Worm (Caenorhabditis elegans) whole organism, L1 larva: ENCODE data around the gene mdt-19.
A peak's percentile ranks its signal among the peaks of the same experiment; 100 is the strongest.
"Not testable (repeated sequence)": the region's sequence is repeated elsewhere in the genome, so short reads cannot be mapped to it uniquely, and the experiment has no call there.

Experiments used
- C16A3.4 ChIP-seq: fragments of 150-350 bp; optimal IDR thresholded peaks from 2 replicates; lab custom pipeline; 2014; ENCODE audit warnings: missing biosample characterization, missing genetic modification characterization
- F16B12.6 ChIP-seq: fragments of 150-350 bp; optimal IDR thresholded peaks from 2 replicates; lab custom pipeline; 2014; ENCODE audit warnings: missing biosample characterization, missing genetic modification characterization
- alr-1 ChIP-seq: fragments of 200-800 bp; sonication (Bioruptor generic); optimal IDR thresholded peaks from 2 replicates; lab custom pipeline; 2018; ENCODE audit warnings: borderline replicate concordance, mild to moderate bottlenecking, missing genetic modification characterization, missing compliant biosample characterization
- aly-2 ChIP-seq: fragments of 150-350 bp; optimal IDR thresholded peaks from 2 replicates; lab custom pipeline; 2014; ENCODE audit warnings: missing biosample characterization, missing genetic modification characterization
- ama-1 ChIP-seq: fragments of 150-350 bp; optimal IDR thresholded peaks from 2 replicates; lab custom pipeline; 2014
- dsc-1 ChIP-seq: sonication (generic microtip); optimal IDR thresholded peaks from 2 replicates; lab custom pipeline; 2016; ENCODE audit warnings: mild to moderate bottlenecking, missing genetic modification characterization, missing compliant biosample characterization
- efl-1 ChIP-seq, 4 experiments: fragments of 150-350 bp; optimal IDR thresholded peaks in 3 of 4; peaks in 1 of 4; 1 replicate in 1 of 4; 2 replicates in 3 of 4; lab custom pipeline; 2014; ENCODE audit warnings: missing biosample characterization in 2 of 4, missing genetic modification characterization in 2 of 4, missing genetic modification reagents in 2 of 4
- egl-13 ChIP-seq: sonication (generic microtip); optimal IDR thresholded peaks from 2 replicates; lab custom pipeline; 2016; ENCODE audit warnings: missing genotype, missing genetic modification reagents, missing genetic modification characterization, missing compliant biosample characterization
- elt-3 ChIP-seq, 6 experiments: fragments of 150-350 bp in 1 of 6; sonication (generic microtip); optimal IDR thresholded peaks; 2 replicates each; lab custom pipeline; 2017 to 2018; ENCODE audit warnings: missing biosample characterization in 6 of 6, missing genetic modification characterization in 6 of 6, inconsistent platforms in 1 of 6
- fkh-4 ChIP-seq: sonication (generic microtip); optimal IDR thresholded peaks from 2 replicates; lab custom pipeline; 2016; ENCODE audit warnings: missing compliant biosample characterization, missing genetic modification characterization, borderline replicate concordance
- fkh-8 ChIP-seq: sonication (generic microtip); optimal IDR thresholded peaks from 2 replicates; lab custom pipeline; 2016; ENCODE audit warnings: mild to moderate bottlenecking, missing genetic modification characterization, missing compliant biosample characterization
- fos-1 ChIP-seq: fragments of 150-350 bp; optimal IDR thresholded peaks from 2 replicates; lab custom pipeline; 2014; ENCODE audit warnings: missing biosample characterization, missing genetic modification characterization
- grh-1 ChIP-seq: fragments of 200-800 bp; sonication (Bioruptor generic); IDR thresholded peaks from 2 replicates; pipeline ENCODE4 v1.3.6; 2022; ENCODE audit warnings: missing genetic modification reagents, missing genetic modification characterization, missing compliant biosample characterization
- hpl-2 ChIP-seq: fragments of 150-350 bp; optimal IDR thresholded peaks from 2 replicates; lab custom pipeline; 2014; ENCODE audit warnings: missing biosample characterization, missing genetic modification reagents, missing genetic modification characterization
- irx-1 ChIP-seq: sonication (generic microtip); optimal IDR thresholded peaks from 2 replicates; lab custom pipeline; 2016; ENCODE audit warnings: missing genetic modification characterization, missing compliant biosample characterization
- isw-1 ChIP-seq: fragments of 200-800 bp; sonication (Bioruptor generic); IDR thresholded peaks from 2 replicates; pipeline ENCODE4 v1.3.6; 2022; ENCODE audit warnings: missing genetic modification characterization, missing compliant biosample characterization
- lin-13 ChIP-seq: fragments of 150-350 bp; optimal IDR thresholded peaks from 2 replicates; lab custom pipeline; 2014; ENCODE audit warnings: missing biosample characterization, missing genetic modification reagents, missing genetic modification characterization
- lin-15B ChIP-seq: fragments of 150-350 bp; sonication (generic microtip); optimal IDR thresholded peaks from 3 replicates; lab custom pipeline; 2014; ENCODE audit warnings: missing biosample characterization, missing genetic modification characterization
- lin-39 ChIP-seq: fragments of 150-350 bp; optimal IDR thresholded peaks from 2 replicates; lab custom pipeline; 2014; ENCODE audit warnings: missing biosample characterization, missing genetic modification reagents, missing genetic modification characterization
- lir-3 ChIP-seq: sonication (generic microtip); optimal IDR thresholded peaks from 2 replicates; lab custom pipeline; 2016; ENCODE audit warnings: mild to moderate bottlenecking, missing genetic modification characterization, moderate library complexity, missing compliant biosample characterization; ENCODE audit not compliant: poor library complexity
- mdl-1 ChIP-seq, 2 experiments: fragments of 150-350 bp; optimal IDR thresholded peaks; 2 replicates each; lab custom pipeline; 2014 to 2017; ENCODE audit warnings: missing biosample characterization in 2 of 2, missing genetic modification characterization in 2 of 2, inconsistent platforms in 1 of 2
- mef-2 ChIP-seq: fragments of 150-350 bp; optimal IDR thresholded peaks from 2 replicates; lab custom pipeline; 2014; ENCODE audit warnings: missing biosample characterization, missing genetic modification characterization
- mep-1 ChIP-seq: fragments of 150-350 bp; optimal IDR thresholded peaks from 2 replicates; lab custom pipeline; 2014; ENCODE audit warnings: missing biosample characterization, missing genetic modification characterization
- nhr-12 ChIP-seq: sonication (generic microtip); optimal IDR thresholded peaks from 2 replicates; lab custom pipeline; 2017; ENCODE audit warnings: missing biosample characterization, missing genetic modification characterization
- nhr-19 ChIP-seq: fragments of 200-800 bp; sonication (Bioruptor generic); conservative IDR thresholded peaks from 2 replicates; pipeline ENCODE4 v1.3.6; 2022; ENCODE audit warnings: missing genetic modification characterization, missing compliant biosample characterization
- nhr-47 ChIP-seq: sonication (generic microtip); optimal IDR thresholded peaks from 2 replicates; lab custom pipeline; 2016; ENCODE audit warnings: mild to moderate bottlenecking, missing genetic modification characterization, moderate library complexity, missing compliant biosample characterization
- nhr-71 ChIP-seq: sonication (generic microtip); optimal IDR thresholded peaks from 2 replicates; lab custom pipeline; 2016; ENCODE audit warnings: mild to moderate bottlenecking, missing genetic modification characterization, moderate library complexity, missing compliant biosample characterization
- nhr-76 ChIP-seq: sonication (generic microtip); optimal IDR thresholded peaks from 2 replicates; lab custom pipeline; 2017; ENCODE audit warnings: missing biosample characterization, missing genetic modification characterization
- nhr-84 ChIP-seq: sonication (generic microtip); optimal IDR thresholded peaks from 2 replicates; lab custom pipeline; 2017; ENCODE audit warnings: missing biosample characterization, missing genetic modification characterization
- nhr-85 ChIP-seq: sonication (generic microtip); peaks from one replicate; lab custom pipeline; 2016; ENCODE audit warnings: missing genetic modification characterization, inconsistent platforms, missing compliant biosample characterization
- pag-3 ChIP-seq: sonication (generic microtip); optimal IDR thresholded peaks from 2 replicates; lab custom pipeline; 2017; ENCODE audit warnings: missing genetic modification characterization, mild to moderate bottlenecking, missing compliant biosample characterization, antibody characterized with exemption, borderline replicate concordance; ENCODE audit not compliant: insufficient read depth
- pax-3 ChIP-seq: fragments of 200-800 bp; sonication (Bioruptor generic); optimal IDR thresholded peaks from 2 replicates; lab custom pipeline; 2018; ENCODE audit warnings: mild to moderate bottlenecking, missing genetic modification characterization, moderate library complexity, missing compliant biosample characterization
- rnt-1 ChIP-seq: sonication (generic microtip); optimal IDR thresholded peaks from 2 replicates; lab custom pipeline; 2016; ENCODE audit warnings: mild to moderate bottlenecking, missing genetic modification characterization, moderate library complexity, missing compliant biosample characterization
- skn-1 ChIP-seq: fragments of 150-350 bp; optimal IDR thresholded peaks from 2 replicates; lab custom pipeline; 2014; ENCODE audit warnings: missing biosample characterization, missing genetic modification characterization
- snpc-4 ChIP-seq: fragments of 150-350 bp; optimal IDR thresholded peaks from 2 replicates; lab custom pipeline; 2014; ENCODE audit warnings: missing biosample characterization, missing genetic modification characterization
- sox-4 ChIP-seq: sonication (generic microtip); optimal IDR thresholded peaks from 2 replicates; lab custom pipeline; 2016; ENCODE audit warnings: missing genetic modification characterization, missing compliant biosample characterization
- sptf-1 ChIP-seq: fragments of 150-350 bp; optimal IDR thresholded peaks from 2 replicates; lab custom pipeline; 2014; ENCODE audit warnings: missing biosample characterization, missing genetic modification characterization
- sup-37 ChIP-seq: fragments of 200-800 bp; sonication (Bioruptor generic); optimal IDR thresholded peaks from 2 replicates; lab custom pipeline; 2018; ENCODE audit warnings: mild to moderate bottlenecking, missing genetic modification characterization, missing compliant biosample characterization
- tbx-2 ChIP-seq: sonication (generic microtip); optimal IDR thresholded peaks from 2 replicates; lab custom pipeline; 2016; ENCODE audit warnings: missing genetic modification characterization, missing compliant biosample characterization
- unc-130 ChIP-seq: fragments of 150-350 bp; optimal IDR thresholded peaks from 2 replicates; lab custom pipeline; 2017; ENCODE audit warnings: missing biosample characterization, missing genetic modification characterization, inconsistent platforms
- vab-15 ChIP-seq: sonication (generic microtip); optimal IDR thresholded peaks from 2 replicates; lab custom pipeline; 2017; ENCODE audit warnings: missing genotype, mild to moderate bottlenecking, missing genetic modification characterization, missing compliant biosample characterization
- zag-1 ChIP-seq: fragments of 150-350 bp; optimal IDR thresholded peaks from 2 replicates; lab custom pipeline; 2014; ENCODE audit warnings: missing biosample characterization, missing genetic modification characterization

Gene mdt-19

ce11 chrIII:2598491-2599065, 725 bp downstream of the mdt-19 start:
- TF ChIP-seq rnt-1 (no peak), hpl-2 (GFP tag; lab: Kevin White, UChicago) (no peak), pax-3 (tag; lab: Kevin White, UChicago) (no peak), sox-4 (tag; lab: Kevin White, UChicago) (no peak), F16B12.6 (tag; lab: Kevin White, UChicago) (no peak), lin-39 (tag; lab: Kevin White, UChicago) (no peak), nhr-85 (tag; lab: Kevin White, UChicago) (no peak), nhr-71 (tag; lab: Kevin White, UChicago) (no peak), pag-3 (tag; lab: Kevin White, UChicago) (no peak), fkh-4 (tag; lab: Kevin White, UChicago) (no peak), skn-1 (tag; lab: Kevin White, UChicago) (no peak)

- no peak for TF ChIP-seq vab-15 (tag; lab: Kevin White, UChicago)
- no peak for TF ChIP-seq grh-1
- TF ChIP-seq nhr-12 (tag; lab: Kevin White, UChicago) = no peak
- no peak for TF ChIP-seq snpc-4
- TF ChIP-seq lin-13 (GFP tag; lab: Kevin White, UChicago) = no peak
These were observed 5.8 kb downstream of the mdt-19 start, which contains the start of gene Y71H2B.11 for ce11 chrIII:2603671-2604070. Y71H2B.11 (plus strand) TSS chrIII:2603971.

- not testable (repeated sequence) for TF ChIP-seq elt-3 (tag; optimal IDR thresholded peaks at IDR 0.05; lab: Kevin White, UChicago); lin-39 (tag; lab: Kevin White, UChicago); isw-1 (GFP tag; lab: Robert Waterston, UW)
These were observed 9.9 kb downstream of the mdt-19 start, which contains the start of gene Y71H2B.5 for ce11 chrIII:2607717-2608116. Y71H2B.5 (plus strand) TSS chrIII:2608017.

ce11 chrIII:2616212-2616611, 18.4 kb downstream of the mdt-19 start:
- TF ChIP-seq ama-1 (lab: Kevin White, UChicago) = no peak
- TF ChIP-seq snpc-4 = no peak
- no peak for TF ChIP-seq efl-1 (optimal IDR thresholded peaks at IDR 0.05; lab: Kevin White, UChicago)
- peak in 1 of 2 experiments; percentile 64 for TF ChIP-seq efl-1 (GFP tag; optimal IDR thresholded peaks at IDR 0.05 in 1 of 2; lab: Kevin White, UChicago)

- no peak for TF ChIP-seq sptf-1 (tag; lab: Kevin White, UChicago)
These were observed 20.8 kb downstream of the mdt-19 start, which contains the start of gene Y71H2B.4 for ce11 chrIII:2618663-2619062. Y71H2B.4 (plus strand) TSS chrIII:2618963.

ce11 chrIII:2619559-2619958, 21.7 kb downstream of the mdt-19 start, which contains the start of gene ppfr-4:
ppfr-4 (plus strand) TSS chrIII:2619936.
- no peak for TF ChIP-seq aly-2 (tag; lab: Kevin White, UChicago)
- TF ChIP-seq sptf-1 (tag; lab: Kevin White, UChicago) = no peak
- no peak for TF ChIP-seq unc-130
- TF ChIP-seq mep-1 (tag; lab: Kevin White, UChicago) = no peak
- TF ChIP-seq grh-1 = no peak
- TF ChIP-seq zag-1 = no peak
- peak; percentile 2 for TF ChIP-seq nhr-47 (tag; lab: Kevin White, UChicago)
- no peak for TF ChIP-seq mef-2 (tag; lab: Kevin White, UChicago)
- TF ChIP-seq tbx-2 (tag; lab: Kevin White, UChicago) = peak; percentile 28
- TF ChIP-seq irx-1 (tag; lab: Kevin White, UChicago) = no peak
- TF ChIP-seq sup-37 = no peak
- no peak for TF ChIP-seq nhr-19 (GFP tag; lab: Robert Waterston, UW)
- no peak for TF ChIP-seq lir-3 (tag; lab: Kevin White, UChicago)
- no peak for TF ChIP-seq mdl-1 (tag; optimal IDR thresholded peaks at IDR 0.05; lab: Kevin White, UChicago)
- TF ChIP-seq lin-15B (tag; lab: Kevin White, UChicago) = no peak
- TF ChIP-seq nhr-84 (tag; lab: Kevin White, UChicago) = no peak
- TF ChIP-seq egl-13 = no peak
- no peak for TF ChIP-seq nhr-76 (tag; lab: Kevin White, UChicago)
- TF ChIP-seq lin-13 (GFP tag; lab: Kevin White, UChicago) = no peak
- TF ChIP-seq F16B12.6 (tag; lab: Kevin White, UChicago) = peak; percentile 87
- no peak for TF ChIP-seq nhr-71 (tag; lab: Kevin White, UChicago)
- TF ChIP-seq dsc-1 = peak; percentile 15
- TF ChIP-seq fos-1 (tag; lab: Kevin White, UChicago) = no peak
- TF ChIP-seq alr-1 = no peak
- TF ChIP-seq C16A3.4 (tag; lab: Kevin White, UChicago) = peak; percentile 15
- TF ChIP-seq fkh-8 (tag; lab: Kevin White, UChicago) = no peak
- TF ChIP-seq nhr-85 (tag; lab: Kevin White, UChicago) = peak; percentile 39
